Fruit fly (Drosophila melanogaster) whole organism, prepupa: ENCODE measurements around the gene CG16762.

Experiments
- CG10631 ChIP-seq: fragments of 200-800 bp; sonication (Bioruptor generic); optimal IDR thresholded peaks from 2 replicates; lab custom pipeline; 2016; ENCODE audit warnings: missing biosample characterization, missing genetic modification characterization
- CG11294 ChIP-seq: fragments of 200-800 bp; sonication (Bioruptor generic); IDR thresholded peaks from 2 replicates; pipeline ENCODE4 v1.3.6; 2022; ENCODE audit warnings: missing biosample characterization, missing genetic modification characterization
- CG11762 ChIP-seq: fragments of 200-800 bp; sonication (Bioruptor generic); optimal IDR thresholded peaks from 3 replicates; lab custom pipeline; 2016; ENCODE audit warnings: missing biosample characterization, missing genetic modification characterization; ENCODE audit not compliant: insufficient read depth
- CG11902 ChIP-seq: fragments of 200-800 bp; sonication (Bioruptor generic); optimal IDR thresholded peaks from 3 replicates; lab custom pipeline; 2016; ENCODE audit warnings: missing biosample characterization, missing genetic modification characterization
- CG15336 ChIP-seq: fragments of 200-800 bp; sonication (Bioruptor generic); IDR thresholded peaks from 2 replicates; pipeline ENCODE4 v1.3.6; 2022; ENCODE audit warnings: missing biosample characterization, missing genetic modification characterization
- CG1621 ChIP-seq: fragments of 200-800 bp; sonication (Bioruptor generic); optimal IDR thresholded peaks from 3 replicates; lab custom pipeline; 2018; ENCODE audit warnings: missing biosample characterization, mild to moderate bottlenecking, missing genetic modification characterization
- CG3032 ChIP-seq: fragments of 200-800 bp; optimal IDR thresholded peaks from 2 replicates; lab custom pipeline; 2019; ENCODE audit warnings: missing biosample characterization, mild to moderate bottlenecking, missing genetic modification characterization, moderate library complexity
- CG31627 ChIP-seq: fragments of 200-800 bp; sonication (Bioruptor generic); optimal IDR thresholded peaks from 3 replicates; lab custom pipeline; 2016; ENCODE audit warnings: missing biosample characterization, missing genetic modification characterization
- CG32006 ChIP-seq: fragments of 200-800 bp; sonication (Bioruptor generic); optimal IDR thresholded peaks from 3 replicates; lab custom pipeline; 2017; ENCODE audit warnings: missing biosample characterization, mild to moderate bottlenecking, missing genetic modification characterization
- CG34406 ChIP-seq: fragments of 200-800 bp; sonication (Bioruptor generic); optimal IDR thresholded peaks from 3 replicates; lab custom pipeline; 2016; ENCODE audit warnings: missing biosample characterization, missing genetic modification characterization
- CG3919 ChIP-seq: fragments of 200-800 bp; sonication (Bioruptor generic); optimal IDR thresholded peaks from 3 replicates; lab custom pipeline; 2016; ENCODE audit warnings: missing biosample characterization, missing genetic modification characterization
- CG6163 ChIP-seq: fragments of 200-800 bp; sonication (Bioruptor generic); IDR thresholded peaks from 3 replicates; pipeline ENCODE4 v1.3.6; 2022; ENCODE audit warnings: missing biosample characterization, missing genetic modification characterization
- CG6792 ChIP-seq: fragments of 200-800 bp; sonication (Bioruptor generic); optimal IDR thresholded peaks from 3 replicates; lab custom pipeline; 2016; ENCODE audit warnings: missing biosample characterization, missing genetic modification characterization
- CG8119 ChIP-seq: fragments of 200-800 bp; sonication (Bioruptor generic); IDR thresholded peaks from 3 replicates; pipeline ENCODE4 v1.3.6; 2022; ENCODE audit warnings: missing biosample characterization, missing genetic modification characterization
- CG8632 ChIP-seq: fragments of 200-800 bp; sonication (Bioruptor generic); optimal IDR thresholded peaks from 3 replicates; lab custom pipeline; 2016; ENCODE audit warnings: missing biosample characterization, missing genetic modification characterization
- CG9139 ChIP-seq: fragments of 200-800 bp; sonication (Bioruptor generic); optimal IDR thresholded peaks from 3 replicates; lab custom pipeline; 2017; ENCODE audit warnings: missing biosample characterization, mild to moderate bottlenecking, missing genetic modification characterization
- Eip75B ChIP-seq: fragments of 200-800 bp; sonication (Bioruptor generic); optimal IDR thresholded peaks from 3 replicates; lab custom pipeline; 2016; ENCODE audit warnings: missing biosample characterization, missing genetic modification characterization
- Eip78C ChIP-seq: fragments of 200-800 bp; sonication (Bioruptor generic); peaks from one replicate; lab custom pipeline; 2016; ENCODE audit warnings: missing biosample characterization, missing genetic modification characterization
- Ets96B ChIP-seq: fragments of 200-800 bp; optimal IDR thresholded peaks from 2 replicates; lab custom pipeline; 2019; ENCODE audit warnings: missing biosample characterization, mild to moderate bottlenecking, missing genetic modification characterization, moderate library complexity
- Gug ChIP-seq: fragments of 200-800 bp; sonication (Bioruptor generic); IDR thresholded peaks from 2 replicates; pipeline ENCODE4 v1.3.6; 2022; ENCODE audit warnings: missing biosample characterization, missing genetic modification characterization
- Hr39 ChIP-seq: fragments of 200-800 bp; sonication (Bioruptor generic); optimal IDR thresholded peaks from 2 replicates; lab custom pipeline; 2016; ENCODE audit warnings: missing biosample characterization, missing genetic modification characterization
- Hr4 ChIP-seq: fragments of 200-800 bp; sonication (Bioruptor generic); optimal IDR thresholded peaks from 3 replicates; lab custom pipeline; 2016; ENCODE audit warnings: missing biosample characterization, missing genetic modification characterization
- Lpt ChIP-seq: fragments of 200-800 bp; sonication (Bioruptor generic); optimal IDR thresholded peaks from 3 replicates; lab custom pipeline; 2016; ENCODE audit warnings: missing biosample characterization, missing genetic modification characterization
- Met ChIP-seq: fragments of 200-800 bp; sonication (Bioruptor generic); optimal IDR thresholded peaks from 3 replicates; lab custom pipeline; 2016; ENCODE audit warnings: missing biosample characterization, missing genetic modification characterization
- Sox14 ChIP-seq: fragments of 200-800 bp; sonication (Bioruptor generic); optimal IDR thresholded peaks from 3 replicates; lab custom pipeline; 2016; ENCODE audit warnings: missing biosample characterization, missing genetic modification characterization
- Sox15 ChIP-seq: fragments of 200-800 bp; sonication (Bioruptor generic); optimal IDR thresholded peaks from 3 replicates; lab custom pipeline; 2016; ENCODE audit warnings: missing biosample characterization, missing genetic modification characterization
- achi ChIP-seq: fragments of 200-800 bp; sonication (Bioruptor generic); optimal IDR thresholded peaks from 3 replicates; lab custom pipeline; 2016; ENCODE audit warnings: missing biosample characterization, missing genetic modification characterization
- acj6 ChIP-seq: fragments of 200-800 bp; sonication (Bioruptor generic); optimal IDR thresholded peaks from 3 replicates; lab custom pipeline; 2016; ENCODE audit warnings: missing biosample characterization, missing genetic modification characterization
- cyc ChIP-seq: fragments of 200-800 bp; sonication (Bioruptor generic); optimal IDR thresholded peaks from 3 replicates; lab custom pipeline; 2016; ENCODE audit warnings: missing biosample characterization, missing genetic modification characterization
- eg ChIP-seq: fragments of 200-800 bp; sonication (Bioruptor generic); IDR thresholded peaks from 3 replicates; pipeline ENCODE4 v1.3.6; 2022; ENCODE audit warnings: missing biosample characterization, missing genetic modification characterization
- fd85E ChIP-seq: fragments of 200-800 bp; sonication (Bioruptor generic); optimal IDR thresholded peaks from 3 replicates; lab custom pipeline; 2016; ENCODE audit warnings: missing biosample characterization, missing genetic modification characterization
- fkh ChIP-seq: fragments of 200-800 bp; sonication (Bioruptor generic); optimal IDR thresholded peaks from 3 replicates; lab custom pipeline; 2017; ENCODE audit warnings: missing biosample characterization, mild to moderate bottlenecking, missing genetic modification characterization, moderate library complexity
- lz ChIP-seq: fragments of 200-800 bp; sonication (Bioruptor generic); optimal IDR thresholded peaks from 3 replicates; lab custom pipeline; 2016; ENCODE audit warnings: missing biosample characterization, missing genetic modification characterization
- net ChIP-seq: fragments of 200-800 bp; sonication (Bioruptor generic); optimal IDR thresholded peaks from 3 replicates; lab custom pipeline; 2016; ENCODE audit warnings: missing biosample characterization, missing genetic modification characterization
- pdm3 ChIP-seq: fragments of 200-800 bp; sonication (Bioruptor generic); optimal IDR thresholded peaks from 3 replicates; lab custom pipeline; 2016; ENCODE audit warnings: missing biosample characterization, missing genetic modification characterization
- salr ChIP-seq, 2 experiments: fragments of 200-800 bp; sonication (Bioruptor generic); optimal IDR thresholded peaks; 3 replicates each; lab custom pipeline; 2016 to 2018; ENCODE audit warnings: missing biosample characterization in 2 of 2, missing genetic modification characterization in 2 of 2, mild to moderate bottlenecking in 1 of 2
- spab ChIP-seq: fragments of 200-800 bp; sonication (Bioruptor generic); optimal IDR thresholded peaks from 2 replicates; lab custom pipeline; 2017; ENCODE audit warnings: missing biosample characterization, mild to moderate bottlenecking, missing genetic modification characterization, missing genetic modification reagents
- svp ChIP-seq: fragments of 200-800 bp; sonication (Bioruptor generic); peaks from one replicate; lab custom pipeline; 2016; ENCODE audit warnings: missing biosample characterization, missing genetic modification characterization
- topi ChIP-seq: fragments of 200-800 bp; sonication (Bioruptor generic); optimal IDR thresholded peaks from 3 replicates; lab custom pipeline; 2016; ENCODE audit warnings: missing biosample characterization, missing genetic modification characterization
- vri ChIP-seq: fragments of 200-800 bp; sonication (Bioruptor generic); optimal IDR thresholded peaks from 3 replicates; lab custom pipeline; 2016; ENCODE audit warnings: missing biosample characterization, mild to moderate bottlenecking, missing genetic modification characterization

The CG16762 gene

DNA sequence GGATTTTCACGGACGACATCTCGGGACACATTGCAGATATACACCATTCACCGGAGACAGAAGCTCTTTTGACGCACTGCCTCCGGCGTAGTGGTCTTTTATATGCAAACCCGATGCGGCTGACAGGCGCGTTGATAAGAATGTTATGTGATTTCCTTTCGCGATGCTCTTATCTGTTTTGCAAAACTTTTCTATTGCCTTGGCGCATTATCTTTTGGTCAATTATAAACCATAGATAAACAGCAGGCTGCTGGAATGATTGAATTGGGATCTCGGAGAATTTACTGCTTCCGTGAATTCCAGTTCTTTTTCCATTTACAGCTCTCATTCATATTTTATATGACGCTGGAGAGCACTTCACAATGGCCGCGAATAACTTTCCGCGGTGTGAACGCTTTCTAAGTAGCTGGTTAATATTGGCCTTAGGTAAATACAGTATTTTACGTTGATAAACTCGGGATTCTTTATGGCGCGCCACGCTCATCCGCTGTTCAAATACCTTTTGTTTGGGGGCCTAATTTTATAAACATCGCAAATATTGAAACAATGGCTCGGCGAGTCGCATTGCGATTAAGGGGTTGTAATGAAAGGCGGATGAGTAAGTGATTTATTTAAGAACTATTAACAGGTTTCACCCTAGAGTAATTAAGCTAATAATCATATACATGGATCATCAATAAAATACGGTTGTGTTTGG lies at the start of gene CG16762:
Gene CG16762 (minus strand): TSS at position 51 of the 697 bp plus-strand sequence.
- TF ChIP-seq CG6163 (GFP tag; lab: Robert Waterston, UW) (no peak), CG31627 (GFP tag; lab: Kevin White, UChicago) (no peak), CG11762 (GFP tag; lab: Kevin White, UChicago) (no peak), fkh (peak; percentile 94), CG32006 (GFP tag; lab: Kevin White, UChicago) (no peak), Hr4 (no peak), CG3032 (no peak), pdm3 (GFP tag; lab: Kevin White, UChicago) (no peak), CG3919 (GFP tag; lab: Kevin White, UChicago) (no peak), CG1621 (no peak), vri (GFP tag; lab: Kevin White, UChicago) (peak; percentile 59)

DNA sequence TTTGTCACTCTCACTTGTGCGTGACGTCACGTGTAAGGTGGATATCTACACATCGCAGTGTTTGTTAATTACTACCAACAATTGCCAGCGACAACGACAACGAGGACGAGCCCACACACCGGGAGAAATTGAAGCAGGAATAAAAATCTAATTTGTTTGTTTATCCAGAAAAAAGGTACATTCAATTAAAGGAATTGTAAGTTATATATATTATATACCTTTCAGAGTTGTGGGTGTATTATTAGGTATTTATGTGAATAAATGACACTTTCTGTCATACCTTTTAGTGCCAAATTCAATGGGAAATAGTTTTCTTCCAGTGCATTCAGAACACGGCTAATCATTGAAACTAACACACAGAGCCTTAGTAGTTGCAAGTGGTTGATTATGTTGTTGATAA lies 39.8 kb upstream of the CG16762 start:
- TF ChIP-seq Hr4 (peak; percentile 62), CG9139 (GFP tag; lab: Kevin White, UChicago) (no peak), CG15336 (peak; percentile 65), CG8119 (peak; percentile 65; the same call in 1 of the 3 replicates), Met (GFP tag; lab: Kevin White, UChicago) (no peak)

DNA sequence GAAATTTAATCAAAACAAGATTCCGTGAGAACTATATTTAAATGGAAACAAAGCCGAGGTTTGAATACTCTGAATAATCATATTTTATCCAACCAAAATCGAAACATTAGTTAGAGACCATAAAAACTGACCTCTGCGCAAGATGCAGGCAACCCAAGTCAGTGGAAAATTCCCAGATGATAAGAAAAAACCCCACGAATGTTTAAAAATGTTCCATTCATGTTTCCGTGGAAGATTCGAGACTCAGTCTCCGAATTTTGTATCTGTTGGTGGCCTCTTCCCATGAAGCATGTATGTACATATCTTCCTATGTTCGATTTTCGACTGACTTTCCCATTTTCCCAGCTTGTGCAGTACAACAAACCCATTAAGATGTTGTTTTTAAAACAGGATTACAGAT lies 29.4 kb upstream of the CG16762 start:
- TF ChIP-seq topi (GFP tag; lab: Kevin White, UChicago) (no peak), svp (GFP tag; lab: Kevin White, UChicago) (peak; percentile 76)

DNA sequence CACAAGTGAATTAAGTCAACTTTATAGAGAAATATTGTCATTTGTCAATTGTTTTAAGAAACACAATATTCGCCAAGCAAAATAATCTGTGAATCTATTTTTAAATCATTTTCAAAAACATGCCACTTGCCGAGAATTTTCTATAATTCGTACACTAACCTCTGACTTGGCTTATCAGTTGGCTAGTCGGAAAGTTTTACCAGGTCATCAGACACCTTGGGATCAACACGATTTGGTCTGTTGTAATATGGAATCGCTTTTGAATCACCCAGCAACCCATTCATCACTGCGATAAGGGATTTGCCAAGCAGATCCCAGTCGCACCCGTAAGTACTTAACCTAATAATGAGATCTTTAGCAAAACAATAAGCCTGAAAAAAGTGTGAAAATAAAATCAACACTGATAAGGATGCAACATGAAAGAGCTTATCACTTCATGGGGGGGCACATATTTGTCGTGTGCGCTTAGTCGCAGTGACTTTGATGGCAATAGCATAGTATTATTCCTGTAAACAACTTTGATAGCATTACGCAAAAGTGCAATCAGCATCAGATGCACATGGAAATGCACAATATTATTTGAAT lies 28.7 kb upstream of the CG16762 start:
- TF ChIP-seq CG11902 (GFP tag; lab: Kevin White, UChicago) (no peak), svp (GFP tag; lab: Kevin White, UChicago) (peak; percentile 92)

DNA sequence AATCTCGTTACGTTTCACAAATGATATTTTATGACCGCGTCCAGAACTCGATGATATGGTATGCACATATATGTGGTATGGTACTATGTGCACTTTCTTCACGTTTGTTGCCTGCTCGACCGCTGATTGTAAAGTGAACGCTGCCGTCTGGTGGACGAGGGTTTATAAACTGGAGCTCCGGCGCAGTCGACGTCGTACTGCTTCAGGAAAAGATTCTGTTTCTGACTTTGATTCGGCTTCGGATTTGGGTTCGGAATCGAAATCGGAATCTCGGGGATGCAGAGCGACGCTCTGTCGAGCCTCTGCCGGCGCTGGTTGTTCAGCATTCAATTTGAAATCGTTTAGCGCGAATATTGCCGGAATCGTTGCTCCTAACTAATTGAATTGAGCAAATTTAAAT lies 28.1 kb upstream of the CG16762 start, which contains the start of gene CG16758:
Gene CG16758 (minus strand): TSS at position 142 of the 400 bp plus-strand sequence.
- TF ChIP-seq svp (GFP tag; lab: Kevin White, UChicago) (peak; percentile 75), net (GFP tag; lab: Kevin White, UChicago) (no peak), vri (GFP tag; lab: Kevin White, UChicago) (peak; percentile 16), Gug (no peak)

DNA sequence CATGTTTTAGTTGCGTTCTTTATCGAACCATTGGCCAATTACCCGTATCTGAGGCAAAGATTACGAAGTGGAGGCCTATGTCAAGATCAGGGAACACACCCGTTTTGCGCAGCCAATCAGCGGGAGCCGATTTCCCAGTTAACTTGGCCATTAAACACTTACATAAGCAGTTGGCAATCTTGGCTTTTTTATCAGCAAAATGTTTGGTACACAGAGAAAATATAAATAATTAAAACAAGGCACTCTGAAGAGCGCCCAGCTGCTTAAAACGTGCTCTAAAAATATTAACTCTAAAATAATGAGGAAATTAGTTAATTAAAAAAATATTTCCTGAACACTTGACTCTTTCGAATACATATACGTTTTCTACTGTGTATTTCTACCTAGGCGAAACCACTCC lies 26.4 kb upstream of the CG16762 start:
- TF ChIP-seq Hr4, result peak; percentile 20
- peak; percentile 35 for TF ChIP-seq achi (GFP tag; lab: Kevin White, UChicago)
- no peak for TF ChIP-seq spab (GFP tag; lab: Kevin White, UChicago)
- TF ChIP-seq CG32006 (GFP tag; lab: Kevin White, UChicago), result peak; percentile 17
- peak; percentile 24 for TF ChIP-seq CG34406 (GFP tag; lab: Kevin White, UChicago)
- peak; percentile 29 for TF ChIP-seq topi (GFP tag; lab: Kevin White, UChicago)
- no peak for TF ChIP-seq Sox15
- peak; percentile 88 for TF ChIP-seq vri (GFP tag; lab: Kevin White, UChicago)
- TF ChIP-seq acj6 (GFP tag; lab: Kevin White, UChicago), result peak; percentile 50
- peak; percentile 86 for TF ChIP-seq Eip78C
- TF ChIP-seq Eip75B (GFP tag; lab: Kevin White, UChicago), result peak; percentile 25
- peak; percentile 13; the same call in 1 of the 3 replicates for TF ChIP-seq CG8119
- TF ChIP-seq CG8632 (GFP tag; lab: Kevin White, UChicago), result peak; percentile 45
- peak; percentile 45 for TF ChIP-seq Hr39 (GFP tag; lab: Kevin White, UChicago)
- TF ChIP-seq eg (GFP tag; lab: Robert Waterston, UW), result no peak
- TF ChIP-seq CG11294 (GFP tag; lab: Robert Waterston, UW), result no peak
- peak; percentile 47 for TF ChIP-seq Ets96B (tag; lab: Kevin White, UChicago)
- TF ChIP-seq Sox14 (GFP tag; lab: Kevin White, UChicago), result peak; percentile 18
- TF ChIP-seq CG3032, result peak; percentile 34
- TF ChIP-seq CG6792 (GFP tag; lab: Kevin White, UChicago), result peak; percentile 32
- TF ChIP-seq fd85E (GFP tag; lab: Kevin White, UChicago), result no peak
- no peak for TF ChIP-seq Lpt (GFP tag; lab: Kevin White, UChicago)
- peak; percentile 22 for TF ChIP-seq CG10631 (GFP tag; lab: Kevin White, UChicago)
- TF ChIP-seq cyc, result peak; percentile 37
- no peak for TF ChIP-seq CG9139 (GFP tag; lab: Kevin White, UChicago)
- peak; percentile 19 for TF ChIP-seq lz (GFP tag; lab: Kevin White, UChicago)
- TF ChIP-seq salr (GFP tag; optimal IDR thresholded peaks at IDR 0.05; lab: Kevin White, UChicago), result no peak
- peak; percentile 36 for TF ChIP-seq CG31627 (GFP tag; lab: Kevin White, UChicago)
